Worm (Caenorhabditis elegans) whole organism, early embryonic: ENCODE results near the gene F35E8.1.

Experiments
- B0310.2 ChIP-seq: sonication (generic microtip); optimal IDR thresholded peaks from 2 replicates; lab custom pipeline; 2016; ENCODE audit warnings: mild to moderate bottlenecking, missing genetic modification characterization, missing compliant biosample characterization
- ama-1 ChIP-seq: fragments of 150-350 bp; optimal IDR thresholded peaks from 2 replicates; lab custom pipeline; 2014
- ceh-13 ChIP-seq: fragments of 200-800 bp; sonication (Bioruptor generic); optimal IDR thresholded peaks from 2 replicates; lab custom pipeline; 2018; ENCODE audit warnings: mild to moderate bottlenecking, missing genetic modification characterization, missing compliant biosample characterization
- hnd-1 ChIP-seq: sonication (generic microtip); optimal IDR thresholded peaks from 2 replicates; lab custom pipeline; 2016; ENCODE audit warnings: missing genetic modification characterization, missing compliant biosample characterization
- pes-1 ChIP-seq: fragments of 200-800 bp; sonication (Bioruptor generic); IDR thresholded peaks from 2 replicates; pipeline ENCODE4 v1.3.6; 2022; ENCODE audit warnings: missing genetic modification reagents, missing genetic modification characterization, missing compliant biosample characterization
- tbx-11 ChIP-seq: fragments of 200-800 bp; sonication (Bioruptor generic); IDR thresholded peaks from 2 replicates; pipeline ENCODE4 v1.3.6; 2022; ENCODE audit warnings: missing genetic modification characterization, missing compliant biosample characterization
- tbx-37 ChIP-seq: fragments of 200-800 bp; sonication (Bioruptor generic); conservative IDR thresholded peaks from 2 replicates; pipeline ENCODE4 v1.3.6; 2022; ENCODE audit warnings: missing genetic modification reagents, missing genetic modification characterization, missing compliant biosample characterization

ce11 chrV:15880033-15880432 is 25.4 kb downstream of the F35E8.1 start:
- TF ChIP-seq B0310.2, result no peak
- no peak for TF ChIP-seq ama-1 (lab: Kevin White, UChicago)
- TF ChIP-seq tbx-11 (GFP tag; lab: Robert Waterston, UW), result no peak
- TF ChIP-seq ceh-13 (GFP tag; lab: Kevin White, UChicago), result no peak
- TF ChIP-seq tbx-37 (GFP tag; lab: Robert Waterston, UW), result no peak
- TF ChIP-seq pes-1 (GFP tag; lab: Robert Waterston, UW), result no peak
- TF ChIP-seq hnd-1 (tag; lab: Kevin White, UChicago), result no peak
